Worm (Caenorhabditis elegans) whole organism, L2 larva: ENCODE data around the gene F54C8.1.

Experiments used
- C34F6.9 ChIP-seq: fragments of 150-350 bp; optimal IDR thresholded peaks from 2 replicates; lab custom pipeline; 2014; ENCODE audit warnings: missing biosample characterization, missing genetic modification characterization
- F13H6.1 ChIP-seq: sonication (generic microtip); optimal IDR thresholded peaks from 2 replicates; lab custom pipeline; 2016; ENCODE audit warnings: missing genetic modification characterization, missing compliant biosample characterization
- R02D3.7 ChIP-seq: fragments of 150-350 bp; optimal IDR thresholded peaks from 2 replicates; lab custom pipeline; 2014; ENCODE audit warnings: missing biosample characterization, missing genetic modification characterization
- Y55F3AM.14 ChIP-seq: fragments of 200-800 bp; sonication (Bioruptor generic); optimal IDR thresholded peaks from 2 replicates; lab custom pipeline; 2018; ENCODE audit warnings: mild to moderate bottlenecking, missing genetic modification characterization, missing compliant biosample characterization
- ZK546.5 ChIP-seq: sonication (generic microtip); optimal IDR thresholded peaks from 2 replicates; lab custom pipeline; 2017; ENCODE audit warnings: missing biosample characterization, missing genetic modification characterization
- alr-1 ChIP-seq: fragments of 150-350 bp; optimal IDR thresholded peaks from 2 replicates; lab custom pipeline; 2014; ENCODE audit warnings: missing biosample characterization, missing genetic modification characterization
- aly-2 ChIP-seq: fragments of 150-350 bp; optimal IDR thresholded peaks from 2 replicates; lab custom pipeline; 2014; ENCODE audit warnings: missing biosample characterization, missing genetic modification characterization
- ama-1 ChIP-seq: fragments of 150-350 bp; optimal IDR thresholded peaks from 2 replicates; lab custom pipeline; 2018; ENCODE audit warnings: inconsistent platforms
- blmp-1 ChIP-seq: sonication (generic microtip); optimal IDR thresholded peaks from 2 replicates; lab custom pipeline; 2017; ENCODE audit warnings: missing genetic modification characterization, mild to moderate bottlenecking, missing compliant biosample characterization, antibody characterized with exemption, moderate library complexity; ENCODE audit not compliant: insufficient read depth
- ceh-16 ChIP-seq: fragments of 150-350 bp; optimal IDR thresholded peaks from 2 replicates; lab custom pipeline; 2014; ENCODE audit warnings: missing biosample characterization, missing genetic modification characterization
- ceh-82 ChIP-seq: fragments of 150-350 bp; optimal IDR thresholded peaks from 2 replicates; lab custom pipeline; 2014; ENCODE audit warnings: missing biosample characterization, missing genetic modification characterization
- crh-2 ChIP-seq: sonication (generic microtip); optimal IDR thresholded peaks from 2 replicates; lab custom pipeline; 2017; ENCODE audit warnings: missing biosample characterization, missing genetic modification characterization
- dmd-4 ChIP-seq: sonication (generic microtip); optimal IDR thresholded peaks from 2 replicates; lab custom pipeline; 2017; ENCODE audit warnings: missing biosample characterization, missing genetic modification characterization
- egl-27 ChIP-seq: sonication (generic microtip); optimal IDR thresholded peaks from 3 replicates; lab custom pipeline; 2017; ENCODE audit warnings: missing biosample characterization, missing genetic modification reagents, missing genetic modification characterization
- elt-1 ChIP-seq: fragments of 150-350 bp; optimal IDR thresholded peaks from 2 replicates; lab custom pipeline; 2014; ENCODE audit warnings: missing biosample characterization, missing genetic modification characterization
- elt-3 ChIP-seq: sonication (generic microtip); optimal IDR thresholded peaks from 2 replicates; lab custom pipeline; 2017; ENCODE audit warnings: missing biosample characterization, missing genetic modification characterization
- fos-1 ChIP-seq: fragments of 150-350 bp; optimal IDR thresholded peaks from 2 replicates; lab custom pipeline; 2014; ENCODE audit warnings: missing biosample characterization, missing genetic modification characterization
- gmeb-1 ChIP-seq: fragments of 150-350 bp; optimal IDR thresholded peaks from 2 replicates; lab custom pipeline; 2014; ENCODE audit warnings: missing biosample characterization, missing genetic modification characterization
- lin-11 ChIP-seq: fragments of 150-350 bp; sonication (generic microtip); optimal IDR thresholded peaks from 2 replicates; lab custom pipeline; 2014; ENCODE audit warnings: missing biosample characterization, missing genetic modification characterization, inconsistent platforms, mixed read lengths
- lin-13 ChIP-seq: fragments of 150-350 bp; optimal IDR thresholded peaks from 2 replicates; lab custom pipeline; 2014; ENCODE audit warnings: missing biosample characterization, missing genetic modification reagents, missing genetic modification characterization
- lin-39 ChIP-seq: fragments of 150-350 bp; optimal IDR thresholded peaks from 2 replicates; lab custom pipeline; 2014; ENCODE audit warnings: missing biosample characterization, missing genetic modification reagents, missing genetic modification characterization
- lsy-2 ChIP-seq, 2 experiments: fragments of 150-350 bp in 1 of 2; sonication (generic microtip) in 1 of 2; optimal IDR thresholded peaks; 2 replicates each; lab custom pipeline; 2014 to 2017; ENCODE audit warnings: missing biosample characterization in 2 of 2, missing genetic modification characterization in 2 of 2
- mab-5 ChIP-seq: fragments of 150-350 bp; optimal IDR thresholded peaks from 2 replicates; lab custom pipeline; 2014; ENCODE audit warnings: missing biosample characterization, missing genetic modification characterization
- mbf-1 ChIP-seq: sonication (generic microtip); optimal IDR thresholded peaks from 2 replicates; lab custom pipeline; 2017; ENCODE audit warnings: missing biosample characterization, missing genetic modification characterization
- mdl-1 ChIP-seq, 2 experiments: fragments of 150-350 bp in 1 of 2; sonication (generic microtip) in 1 of 2; optimal IDR thresholded peaks; 2 replicates each; lab custom pipeline; 2017; ENCODE audit warnings: missing biosample characterization in 2 of 2, missing genetic modification characterization in 2 of 2
- nhr-11 ChIP-seq: fragments of 150-350 bp; optimal IDR thresholded peaks from 2 replicates; lab custom pipeline; 2014; ENCODE audit warnings: missing biosample characterization, missing genetic modification characterization
- nhr-12 ChIP-seq: fragments of 150-350 bp; optimal IDR thresholded peaks from 2 replicates; lab custom pipeline; 2014; ENCODE audit warnings: missing biosample characterization, missing genetic modification characterization
- nhr-129 ChIP-seq: fragments of 150-350 bp; optimal IDR thresholded peaks from 2 replicates; lab custom pipeline; 2014; ENCODE audit warnings: missing biosample characterization, missing genetic modification characterization
- nhr-21 ChIP-seq: fragments of 150-350 bp; optimal IDR thresholded peaks from 2 replicates; lab custom pipeline; 2014; ENCODE audit warnings: missing biosample characterization, missing genetic modification characterization
- nhr-23 ChIP-seq: fragments of 150-350 bp; optimal IDR thresholded peaks from 2 replicates; lab custom pipeline; 2014; ENCODE audit warnings: missing biosample characterization, missing genetic modification reagents, missing genetic modification characterization
- nhr-237 ChIP-seq: fragments of 150-350 bp; optimal IDR thresholded peaks from 2 replicates; lab custom pipeline; 2014; ENCODE audit warnings: missing biosample characterization, missing genetic modification characterization
- nhr-25 ChIP-seq: fragments of 150-350 bp; sonication (generic microtip); optimal IDR thresholded peaks from 3 replicates; lab custom pipeline; 2014; ENCODE audit warnings: missing biosample characterization, missing genetic modification characterization
- nhr-6 ChIP-seq: fragments of 150-350 bp; optimal IDR thresholded peaks from 2 replicates; lab custom pipeline; 2014; ENCODE audit warnings: missing biosample characterization, missing genetic modification characterization
- nhr-77 ChIP-seq: fragments of 150-350 bp; optimal IDR thresholded peaks from 2 replicates; lab custom pipeline; 2014; ENCODE audit warnings: missing biosample characterization, missing genetic modification characterization
- peb-1 ChIP-seq: fragments of 150-350 bp; optimal IDR thresholded peaks from 2 replicates; lab custom pipeline; 2014; ENCODE audit warnings: missing biosample characterization, missing genetic modification characterization
- sem-4 ChIP-seq: fragments of 150-350 bp; optimal IDR thresholded peaks from 2 replicates; lab custom pipeline; 2014; ENCODE audit warnings: missing biosample characterization, missing genetic modification reagents, missing genetic modification characterization
- skn-1 ChIP-seq: sonication (generic microtip); optimal IDR thresholded peaks from 2 replicates; lab custom pipeline; 2017; ENCODE audit warnings: missing biosample characterization, missing genetic modification characterization
- sma-3 ChIP-seq: sonication (generic microtip); optimal IDR thresholded peaks from 2 replicates; lab custom pipeline; 2016; ENCODE audit warnings: missing genetic modification reagents, missing genetic modification characterization, missing compliant biosample characterization
- sma-9 ChIP-seq, 2 experiments: fragments of 150-350 bp in 1 of 2; sonication (generic microtip) in 1 of 2; optimal IDR thresholded peaks; 2 replicates each; lab custom pipeline; 2014 to 2016; ENCODE audit warnings: missing genetic modification characterization in 2 of 2, mild to moderate bottlenecking in 1 of 2, missing biosample characterization in 1 of 2, missing compliant biosample characterization in 1 of 2, missing genetic modification reagents in 1 of 2, moderate library complexity in 1 of 2
- snpc-4 ChIP-seq: fragments of 150-350 bp; optimal IDR thresholded peaks from 2 replicates; lab custom pipeline; 2014; ENCODE audit warnings: missing biosample characterization, missing genetic modification characterization
- unc-39 ChIP-seq: fragments of 150-350 bp; optimal IDR thresholded peaks from 2 replicates; lab custom pipeline; 2014; ENCODE audit warnings: missing biosample characterization, missing genetic modification characterization
- unc-55 ChIP-seq: fragments of 150-350 bp; sonication (generic microtip); optimal IDR thresholded peaks from 3 replicates; lab custom pipeline; 2014; ENCODE audit warnings: missing biosample characterization, missing genetic modification reagents, missing genetic modification characterization
- unc-62 ChIP-seq: fragments of 150-350 bp; optimal IDR thresholded peaks from 2 replicates; lab custom pipeline; 2014; ENCODE audit warnings: missing biosample characterization, missing genetic modification reagents, missing genetic modification characterization
- zag-1 ChIP-seq: fragments of 150-350 bp; optimal IDR thresholded peaks from 2 replicates; lab custom pipeline; 2014; ENCODE audit warnings: missing biosample characterization, missing genetic modification characterization
- ztf-1 ChIP-seq: fragments of 200-800 bp; sonication (Bioruptor generic); conservative IDR thresholded peaks from 2 replicates; pipeline ENCODE4 v1.3.6; 2022; ENCODE audit warnings: missing genetic modification characterization, missing compliant biosample characterization
- ztf-11 ChIP-seq: sonication (generic microtip); optimal IDR thresholded peaks from 2 replicates; lab custom pipeline; 2017; ENCODE audit warnings: missing biosample characterization, missing genetic modification characterization
- ztf-4 ChIP-seq: fragments of 150-350 bp; optimal IDR thresholded peaks from 2 replicates; lab custom pipeline; 2014; ENCODE audit warnings: missing biosample characterization, missing genetic modification characterization

Gene F54C8.1

ce11 chrIII:9461894-9462784 is 22.6 kb downstream of the F54C8.1 start:
- TF ChIP-seq peb-1 (tag; lab: Kevin White, UChicago) (no peak), fos-1 (peak; percentile 2)
- TF ChIP-seq, all 48 proteins: peak for 1

DNA sequence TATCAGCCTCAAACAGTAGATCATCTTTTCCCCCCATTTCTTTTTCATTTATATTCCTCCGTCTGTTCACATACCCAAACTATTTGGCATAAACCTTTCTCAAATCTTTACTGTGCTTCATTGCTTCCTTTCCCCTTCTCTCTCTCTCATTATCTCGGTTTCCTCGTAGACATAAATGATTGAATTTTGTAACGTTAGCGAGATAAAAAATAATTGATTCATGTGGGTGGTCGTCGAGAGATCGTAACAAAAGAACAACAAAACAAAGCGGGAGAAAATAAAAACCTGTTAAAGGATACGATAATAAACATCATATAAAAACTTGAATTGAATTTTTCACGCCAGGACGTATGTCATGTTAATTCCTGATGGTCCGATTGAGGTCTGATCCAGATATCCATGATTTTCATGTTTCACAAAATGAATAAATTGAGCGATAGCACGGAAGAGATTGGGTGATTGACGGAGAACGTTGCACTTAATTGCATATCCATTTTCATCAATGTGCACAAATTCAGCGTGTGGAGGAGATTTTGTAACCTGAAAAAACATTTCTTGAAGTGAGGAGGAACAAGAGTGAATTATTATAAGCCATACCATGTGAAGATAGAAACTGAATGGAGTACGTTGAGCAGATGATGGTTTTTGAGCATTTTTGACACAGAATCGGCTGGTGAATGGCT is 23.4 kb downstream of the F54C8.1 start:
- TF ChIP-seq lsy-2 (tag; optimal IDR thresholded peaks at IDR 0.05; lab: Kevin White, UChicago) (peak in 1 of 2 experiments; percentile 0), unc-62 (GFP tag; lab: Kevin White, UChicago) (no peak), crh-2 (peak; percentile 0), sma-9 (GFP tag; optimal IDR thresholded peaks at IDR 0.05; lab: Kevin White, UChicago) (no peak), sma-9 (tag; optimal IDR thresholded peaks at IDR 0.05; lab: Kevin White, UChicago) (no peak), nhr-129 (peak; percentile 28), ztf-4 (tag; lab: Kevin White, UChicago) (peak; percentile 6)

ce11 chrIII:9465424-9465823 is 25.9 kb downstream of the F54C8.1 start, which contains the start of gene B0464.9:
TSS of gene B0464.9 (plus strand) at chrIII:9465767.
- TF ChIP-seq ZK546.5 (tag; lab: Kevin White, UChicago): no peak
- peak; percentile 68 for TF ChIP-seq gmeb-1 (tag; lab: Kevin White, UChicago)
- TF ChIP-seq aly-2 (tag; lab: Kevin White, UChicago): no peak
- TF ChIP-seq elt-3 (tag; lab: Kevin White, UChicago): no peak
- TF ChIP-seq blmp-1 (tag; lab: Kevin White, UChicago): no peak
- no peak for TF ChIP-seq skn-1 (tag; lab: Kevin White, UChicago)
- TF ChIP-seq egl-27 (tag; lab: Kevin White, UChicago): peak; percentile 28
- TF ChIP-seq mbf-1: no peak
- peak; percentile 61 for TF ChIP-seq sma-9 (GFP tag; optimal IDR thresholded peaks at IDR 0.05; lab: Kevin White, UChicago)
- no peak for TF ChIP-seq sma-9 (tag; optimal IDR thresholded peaks at IDR 0.05; lab: Kevin White, UChicago)
- TF ChIP-seq sma-3 (GFP tag; lab: Kevin White, UChicago): peak; percentile 66
- TF ChIP-seq nhr-23 (tag; lab: Kevin White, UChicago): no peak
- no peak for TF ChIP-seq ztf-1 (GFP tag; lab: Robert Waterston, UW)
- no peak for TF ChIP-seq snpc-4
- no peak for TF ChIP-seq ceh-16
- TF ChIP-seq zag-1 (tag; lab: Kevin White, UChicago): no peak
- TF ChIP-seq lin-11 (tag; lab: Kevin White, UChicago): no peak
- TF ChIP-seq nhr-11 (tag; lab: Kevin White, UChicago): no peak
- no peak for TF ChIP-seq ztf-4 (tag; lab: Kevin White, UChicago)
- peak; percentile 13 for TF ChIP-seq lin-13 (GFP tag; lab: Kevin White, UChicago)
- no peak for TF ChIP-seq nhr-77 (tag; lab: Kevin White, UChicago)
- TF ChIP-seq nhr-21: no peak
- no peak for TF ChIP-seq nhr-237 (tag; lab: Kevin White, UChicago)
- TF ChIP-seq Y55F3AM.14 (GFP tag; lab: Kevin White, UChicago): no peak
- no peak for TF ChIP-seq R02D3.7 (tag; lab: Kevin White, UChicago)
- peak; percentile 74 for TF ChIP-seq unc-55 (GFP tag; lab: Kevin White, UChicago)
- no peak for TF ChIP-seq unc-62 (GFP tag; lab: Kevin White, UChicago)
- no peak for TF ChIP-seq unc-39 (tag; lab: Kevin White, UChicago)
- TF ChIP-seq nhr-129: no peak
- no peak for TF ChIP-seq ama-1 (lab: Kevin White, UChicago)
- TF ChIP-seq elt-1 (tag; lab: Kevin White, UChicago): no peak
- TF ChIP-seq alr-1 (tag; lab: Kevin White, UChicago): no peak
- TF ChIP-seq nhr-6 (tag; lab: Kevin White, UChicago): no peak
- peak; percentile 26 for TF ChIP-seq nhr-25 (tag; lab: Kevin White, UChicago)
- peak; percentile 89 for TF ChIP-seq C34F6.9 (tag; lab: Kevin White, UChicago)
- no peak for TF ChIP-seq ztf-11 (tag; lab: Kevin White, UChicago)
- no peak for TF ChIP-seq dmd-4 (tag; lab: Kevin White, UChicago)
- TF ChIP-seq nhr-12 (tag; lab: Kevin White, UChicago): no peak
- TF ChIP-seq crh-2: peak; percentile 24
- TF ChIP-seq lsy-2 (tag; optimal IDR thresholded peaks at IDR 0.05; lab: Kevin White, UChicago): peak; percentile 57 to 82
- TF ChIP-seq mab-5 (tag; lab: Kevin White, UChicago): no peak
- no peak for TF ChIP-seq sem-4 (tag; lab: Kevin White, UChicago)
- TF ChIP-seq lin-39 (tag; lab: Kevin White, UChicago): no peak
- peak; percentile 40 for TF ChIP-seq F13H6.1
- TF ChIP-seq ceh-82: no peak
- no peak for TF ChIP-seq mdl-1 (tag; optimal IDR thresholded peaks at IDR 0.05; lab: Kevin White, UChicago)
- no peak for TF ChIP-seq fos-1
